Fruit fly (Drosophila melanogaster): Measurements from ENCODE around the gene kel.

kel gene

DNA sequence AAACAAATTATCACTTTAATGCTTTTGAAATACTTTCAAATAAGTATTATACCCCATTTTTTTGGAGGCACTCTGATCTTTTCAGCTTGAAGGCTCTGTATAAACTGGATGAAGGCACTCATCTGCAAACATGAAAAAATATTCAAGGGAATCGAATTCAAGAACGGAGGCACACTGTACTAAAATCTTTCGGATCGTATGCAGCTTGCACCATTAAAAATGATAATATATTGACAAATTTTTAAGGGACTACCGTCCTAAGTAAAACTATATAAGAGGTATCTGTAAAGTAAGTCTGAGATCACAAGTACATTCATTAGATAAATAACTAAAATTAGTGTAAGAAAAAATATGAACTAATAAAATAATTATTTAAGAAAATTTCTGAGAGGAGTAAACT lies 24.8 kb downstream of the kel start, which contains the start of gene CG44476:
Gene CG44476, minus strand, starts transcription at position 101 of the 400 bp plus-strand sequence.
- TF ChIP-seq pdm3 (GFP tag; optimal IDR thresholded peaks at IDR 0.05) (no peak), dac (GFP tag; optimal IDR thresholded peaks at IDR 0.05) (no peak), CG8632 (GFP tag; optimal IDR thresholded peaks at IDR 0.05) (no peak), Eip93F (GFP tag; optimal IDR thresholded peaks at IDR 0.05) (no peak), CG6163 (GFP tag; IDR thresholded peaks at IDR 0.05) (no peak), Hr39 (GFP tag; optimal IDR thresholded peaks at IDR 0.05) (no peak), fd85E (GFP tag; optimal IDR thresholded peaks at IDR 0.05) (no peak), Lpt (GFP tag; optimal IDR thresholded peaks at IDR 0.05) (no peak), Hr38 (GFP tag; optimal IDR thresholded peaks at IDR 0.05) (no peak), CG7368 (GFP tag; optimal IDR thresholded peaks at IDR 0.05) (no peak), CG16779 (tag; optimal IDR thresholded peaks at IDR 0.05) (no peak), CG31627 (GFP tag; optimal IDR thresholded peaks at IDR 0.05) (no peak), fd59A (GFP tag; optimal IDR thresholded peaks at IDR 0.05) (no peak), Eip75B (GFP tag; optimal IDR thresholded peaks at IDR 0.05) (no peak), salr (GFP tag; optimal IDR thresholded peaks at IDR 0.05) (no peak)

DNA sequence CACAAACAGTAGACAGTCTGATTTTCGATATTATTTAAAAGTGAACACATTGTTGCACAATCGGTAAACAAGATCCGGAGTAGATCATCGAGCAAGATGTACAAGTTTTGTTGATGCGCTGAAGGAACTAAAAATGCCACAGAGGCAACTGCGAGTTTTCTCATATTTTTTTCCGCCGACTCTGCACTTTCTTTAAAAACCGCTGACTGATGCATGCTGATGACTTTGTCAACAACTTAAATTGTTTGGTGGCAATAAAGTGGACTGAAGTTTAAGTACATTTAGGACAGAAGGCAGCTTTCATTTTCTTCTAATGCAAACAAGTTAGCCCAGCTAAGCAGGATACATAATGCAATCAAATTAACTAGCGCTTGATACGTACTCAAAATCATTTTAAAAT lies 25.4 kb downstream of the kel start:
- no peak for TF ChIP-seq CG6163 (GFP tag; IDR thresholded peaks at IDR 0.05)
- TF ChIP-seq Hr39 (GFP tag; optimal IDR thresholded peaks at IDR 0.05) = no peak
- TF ChIP-seq Ets96B (tag; optimal IDR thresholded peaks at IDR 0.05) = no peak
- no peak for TF ChIP-seq Hr38 (GFP tag; optimal IDR thresholded peaks at IDR 0.05)
- TF ChIP-seq CG6792 (GFP tag; optimal IDR thresholded peaks at IDR 0.05) = no peak

DNA sequence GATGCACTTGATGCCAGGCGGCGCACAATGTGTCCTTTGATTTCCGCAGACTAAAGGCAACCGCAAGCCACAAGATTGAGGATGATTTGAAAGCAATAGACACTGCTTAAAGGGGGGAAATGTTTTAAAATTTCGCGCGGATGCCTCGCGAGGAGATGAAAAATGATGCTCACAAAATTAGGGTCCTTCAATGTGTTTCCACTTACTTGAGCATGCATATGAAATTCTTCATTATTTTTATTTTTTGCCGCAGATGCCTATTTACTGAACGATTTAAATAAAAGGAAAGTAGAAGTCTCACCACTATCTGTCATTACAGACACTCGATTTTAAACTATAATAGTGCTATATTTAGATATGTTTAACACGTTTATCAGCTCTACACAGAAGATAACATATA lies 41.6 kb downstream of the kel start, which contains the start of gene Slc25A46b:
Gene Slc25A46b, plus strand, starts transcription at position 301 of the 400 bp plus-strand sequence.
- TF ChIP-seq Ets21C (GFP tag; optimal IDR thresholded peaks at IDR 0.05) (no peak), CG6854 (GFP tag; optimal IDR thresholded peaks at IDR 0.05) (no peak), CG6808 (GFP tag; optimal IDR thresholded peaks at IDR 0.05) (no peak), CG11902 (GFP tag; optimal IDR thresholded peaks at IDR 0.05) (no peak), CG8632 (GFP tag; optimal IDR thresholded peaks at IDR 0.05) (no peak), vri (GFP tag; optimal IDR thresholded peaks at IDR 0.05) (no peak), achi (GFP tag; optimal IDR thresholded peaks at IDR 0.05) (no peak), CG6163 (GFP tag; IDR thresholded peaks at IDR 0.05) (no peak)

DNA sequence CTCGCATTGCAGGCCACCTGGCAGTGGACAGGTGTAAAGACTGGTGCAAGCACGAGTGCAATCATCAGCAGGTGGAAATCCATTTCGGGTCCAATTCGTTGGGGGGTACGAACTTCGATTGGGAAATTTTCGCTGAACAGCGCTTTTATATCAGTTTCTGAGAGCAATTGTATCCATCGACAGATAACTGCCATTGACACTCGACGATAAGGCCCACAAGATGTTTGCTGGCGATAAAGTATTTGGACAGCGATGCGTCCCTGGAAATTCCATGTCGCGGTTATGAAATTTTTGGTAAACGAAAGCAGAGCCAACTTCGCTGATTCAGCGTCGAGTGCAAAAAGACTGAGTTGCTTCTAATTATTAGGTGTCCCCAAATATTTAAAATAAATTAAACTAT lies 45.7 kb downstream of the kel start, which contains the start of gene CG15153:
Gene CG15153, minus strand, starts transcription at position 101 of the 400 bp plus-strand sequence.
- TF ChIP-seq eg (GFP tag; IDR thresholded peaks at IDR 0.05) = no peak
- TF ChIP-seq esn (GFP tag; optimal IDR thresholded peaks at IDR 0.05) = no peak

DNA sequence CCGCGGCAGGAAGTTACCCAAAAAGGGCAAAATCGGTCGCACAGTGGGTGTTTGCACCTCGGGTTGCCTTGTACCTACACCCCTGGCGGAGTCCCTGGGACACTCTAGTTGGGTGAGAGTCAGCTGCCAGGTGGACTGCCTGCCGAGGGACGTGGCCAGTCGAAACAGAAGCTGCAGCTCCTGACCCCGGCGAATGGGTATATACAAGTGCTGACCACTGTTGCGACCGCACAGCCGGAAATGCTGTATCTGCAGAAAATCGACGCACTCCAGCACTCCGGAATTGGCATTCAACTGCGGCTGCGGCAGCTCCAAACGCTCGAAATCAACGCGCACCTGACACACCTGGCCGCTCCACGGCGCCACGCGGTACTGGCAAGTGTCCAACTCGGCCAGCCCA lies 46.2 kb downstream of the kel start:
- TF ChIP-seq CG15336 (GFP tag; IDR thresholded peaks at IDR 0.05) (no peak), CG11762 (GFP tag; optimal IDR thresholded peaks at IDR 0.05; ENCODE audit: insufficient read depth) (no peak), Eip93F (GFP tag; optimal IDR thresholded peaks at IDR 0.05) (no peak), esn (GFP tag; optimal IDR thresholded peaks at IDR 0.05) (no peak), Smox (GFP tag; optimal IDR thresholded peaks at IDR 0.05) (no peak), CG6808 (GFP tag; optimal IDR thresholded peaks at IDR 0.05) (no peak), dsx (GFP tag; optimal IDR thresholded peaks at IDR 0.05; ENCODE audit: poor library complexity, severe bottlenecking) (no peak)

DNA sequence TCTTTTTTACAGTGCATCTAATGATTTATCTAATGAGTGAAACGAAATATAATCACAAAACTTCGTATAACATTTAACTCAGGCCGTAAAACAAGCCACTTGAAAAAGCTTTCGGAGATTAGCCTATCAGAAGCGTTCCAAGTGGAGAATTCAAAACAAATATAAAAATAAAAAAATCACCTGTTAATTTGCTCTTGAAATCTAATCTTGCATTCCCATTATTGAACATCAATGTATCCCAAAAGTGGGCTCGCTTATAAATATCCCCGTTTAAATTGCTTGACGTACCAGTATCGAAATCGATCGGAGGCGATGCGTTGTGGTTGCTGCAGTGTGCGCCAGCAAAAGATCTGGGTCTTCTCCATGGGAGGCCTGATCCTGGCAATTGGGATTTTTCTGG lies 53.9 kb downstream of the kel start, which contains the start of gene CG31741:
Gene CG31741, plus strand, starts transcription at position 301 of the 400 bp plus-strand sequence.
- TF ChIP-seq Hr39 (GFP tag; optimal IDR thresholded peaks at IDR 0.05) (no peak), fd85E (GFP tag; optimal IDR thresholded peaks at IDR 0.05) (no peak), Eip93F (GFP tag; optimal IDR thresholded peaks at IDR 0.05) (no peak), CG11762 (GFP tag; optimal IDR thresholded peaks at IDR 0.05; ENCODE audit: insufficient read depth) (no peak), salr (GFP tag; optimal IDR thresholded peaks at IDR 0.05) (no peak), dac (GFP tag; optimal IDR thresholded peaks at IDR 0.05) (no peak), CG34406 (GFP tag; optimal IDR thresholded peaks at IDR 0.05) (no peak), CG6276 (GFP tag; optimal IDR thresholded peaks at IDR 0.05) (no peak), Ets96B (tag; optimal IDR thresholded peaks at IDR 0.05) (no peak), CG3032 (tag; optimal IDR thresholded peaks at IDR 0.05) (no peak), CG6808 (GFP tag; optimal IDR thresholded peaks at IDR 0.05) (no peak)
